Worm (Caenorhabditis elegans) whole organism, L2 larva: ENCODE measurements around the gene apl-1.

Experiments used
- F13H6.1 ChIP-seq: sonication (generic microtip); optimal IDR thresholded peaks from 2 replicates; lab custom pipeline; 2016; ENCODE audit warnings: missing genetic modification characterization, missing compliant biosample characterization
- ZK546.5 ChIP-seq: sonication (generic microtip); optimal IDR thresholded peaks from 2 replicates; lab custom pipeline; 2017; ENCODE audit warnings: missing biosample characterization, missing genetic modification characterization
- alr-1 ChIP-seq: fragments of 150-350 bp; optimal IDR thresholded peaks from 2 replicates; lab custom pipeline; 2014; ENCODE audit warnings: missing biosample characterization, missing genetic modification characterization
- aly-2 ChIP-seq: fragments of 150-350 bp; optimal IDR thresholded peaks from 2 replicates; lab custom pipeline; 2014; ENCODE audit warnings: missing biosample characterization, missing genetic modification characterization
- ama-1 ChIP-seq: fragments of 150-350 bp; optimal IDR thresholded peaks from 2 replicates; lab custom pipeline; 2018; ENCODE audit warnings: inconsistent platforms
- ceh-82 ChIP-seq: fragments of 150-350 bp; optimal IDR thresholded peaks from 2 replicates; lab custom pipeline; 2014; ENCODE audit warnings: missing biosample characterization, missing genetic modification characterization
- dmd-4 ChIP-seq: sonication (generic microtip); optimal IDR thresholded peaks from 2 replicates; lab custom pipeline; 2017; ENCODE audit warnings: missing biosample characterization, missing genetic modification characterization
- egl-27 ChIP-seq: sonication (generic microtip); optimal IDR thresholded peaks from 3 replicates; lab custom pipeline; 2017; ENCODE audit warnings: missing biosample characterization, missing genetic modification reagents, missing genetic modification characterization
- mab-5 ChIP-seq: fragments of 150-350 bp; optimal IDR thresholded peaks from 2 replicates; lab custom pipeline; 2014; ENCODE audit warnings: missing biosample characterization, missing genetic modification characterization
- nhr-11 ChIP-seq: fragments of 150-350 bp; optimal IDR thresholded peaks from 2 replicates; lab custom pipeline; 2014; ENCODE audit warnings: missing biosample characterization, missing genetic modification characterization
- nhr-12 ChIP-seq: fragments of 150-350 bp; optimal IDR thresholded peaks from 2 replicates; lab custom pipeline; 2014; ENCODE audit warnings: missing biosample characterization, missing genetic modification characterization
- nhr-25 ChIP-seq: fragments of 150-350 bp; sonication (generic microtip); optimal IDR thresholded peaks from 3 replicates; lab custom pipeline; 2014; ENCODE audit warnings: missing biosample characterization, missing genetic modification characterization
- unc-62 ChIP-seq: fragments of 150-350 bp; optimal IDR thresholded peaks from 2 replicates; lab custom pipeline; 2014; ENCODE audit warnings: missing biosample characterization, missing genetic modification reagents, missing genetic modification characterization

DNA sequence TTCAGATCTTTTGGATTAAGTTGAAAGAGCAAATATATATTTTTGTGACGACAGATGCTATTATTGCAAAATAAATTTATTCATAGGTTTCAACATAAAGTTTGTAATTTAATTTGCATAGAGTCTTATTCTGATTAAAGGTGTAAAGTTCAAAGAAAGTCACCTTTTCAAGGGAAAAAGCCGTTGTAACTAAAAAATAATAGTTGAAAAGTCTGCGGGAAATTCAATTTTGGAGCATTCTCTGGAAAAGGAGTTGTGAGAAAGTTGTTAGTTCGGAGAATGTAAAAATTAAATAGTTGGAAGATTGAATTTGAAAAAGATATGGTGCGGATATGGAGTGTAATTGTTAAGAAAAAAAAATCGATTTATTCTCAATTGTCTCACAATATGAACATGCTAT is 47.4 kb upstream of the apl-1 start:
- no peak for TF ChIP-seq ama-1
- no peak for TF ChIP-seq ceh-82 (tag; lab: Kevin White, UChicago)
- TF ChIP-seq nhr-25, result no peak
- TF ChIP-seq egl-27, result no peak
- TF ChIP-seq nhr-11 (tag; lab: Kevin White, UChicago), result no peak
- no peak for TF ChIP-seq mab-5 (tag; lab: Kevin White, UChicago)
- no peak for TF ChIP-seq unc-62
- no peak for TF ChIP-seq ZK546.5 (tag; lab: Kevin White, UChicago)
- TF ChIP-seq nhr-12 (tag; lab: Kevin White, UChicago), result no peak
- TF ChIP-seq F13H6.1 (tag; lab: Kevin White, UChicago), result no peak
- TF ChIP-seq alr-1, result no peak
- TF ChIP-seq dmd-4, result no peak
- no peak for TF ChIP-seq aly-2
